Worm (Caenorhabditis elegans) whole organism, L4 larva: ENCODE results near the gene C12D8.9.

Experiments
- F37D6.2 ChIP-seq: sonication (generic microtip); optimal IDR thresholded peaks from 2 replicates; lab custom pipeline; 2016; ENCODE audit warnings: mild to moderate bottlenecking, missing genetic modification characterization, missing compliant biosample characterization
- Y48G9A.11 ChIP-seq: fragments of 200-800 bp; sonication (Bioruptor generic); IDR thresholded peaks from 2 replicates; pipeline ENCODE4 v1.3.6; 2022; ENCODE audit warnings: missing genetic modification reagents, missing genetic modification characterization, missing compliant biosample characterization
- ZK337.2 ChIP-seq: fragments of 200-800 bp; sonication (Bioruptor generic); IDR thresholded peaks from 2 replicates; pipeline ENCODE4 v1.3.6; 2022; ENCODE audit warnings: missing genetic modification reagents, missing genetic modification characterization, missing compliant biosample characterization
- aha-1 ChIP-seq: fragments of 150-350 bp; peaks from one replicate; lab custom pipeline; 2014; ENCODE audit warnings: missing biosample characterization, missing genetic modification characterization
- arid-1 ChIP-seq: fragments of 200-800 bp; sonication (Bioruptor generic); conservative IDR thresholded peaks from 2 replicates; pipeline ENCODE4 v1.3.6; 2022; ENCODE audit warnings: missing genetic modification reagents, missing genetic modification characterization, missing compliant biosample characterization
- ceh-32 ChIP-seq: sonication (generic microtip); optimal IDR thresholded peaks from 2 replicates; lab custom pipeline; 2016; ENCODE audit warnings: mild to moderate bottlenecking, missing genetic modification characterization, missing compliant biosample characterization; ENCODE audit not compliant: poor library complexity
- ceh-62 ChIP-seq: sonication (generic microtip); optimal IDR thresholded peaks from 2 replicates; lab custom pipeline; 2017; ENCODE audit warnings: missing biosample characterization, missing genetic modification characterization
- cey-2 ChIP-seq: sonication (generic microtip); optimal IDR thresholded peaks from 3 replicates; lab custom pipeline; 2017; ENCODE audit warnings: missing genetic modification characterization, mild to moderate bottlenecking, missing compliant biosample characterization, antibody characterized with exemption, borderline replicate concordance; ENCODE audit not compliant: insufficient read depth
- ctbp-1 ChIP-seq: fragments of 200-800 bp; sonication (Bioruptor generic); IDR thresholded peaks from 2 replicates; pipeline ENCODE4 v1.3.6; 2022; ENCODE audit warnings: missing genetic modification reagents, missing genetic modification characterization, missing compliant biosample characterization
- dmd-6 ChIP-seq: fragments of 200-800 bp; sonication (Bioruptor generic); IDR thresholded peaks from 2 replicates; pipeline ENCODE4 v1.3.6; 2022; ENCODE audit warnings: missing genetic modification reagents, missing genetic modification characterization, missing compliant biosample characterization
- dmd-8 ChIP-seq: fragments of 200-800 bp; sonication (Bioruptor generic); IDR thresholded peaks from 2 replicates; pipeline ENCODE4 v1.3.6; 2022; ENCODE audit warnings: missing genetic modification characterization, missing compliant biosample characterization
- dmd-9 ChIP-seq: fragments of 200-800 bp; sonication (Bioruptor generic); IDR thresholded peaks from 2 replicates; pipeline ENCODE4 v1.3.6; 2022; ENCODE audit warnings: missing genetic modification reagents, missing genetic modification characterization, missing compliant biosample characterization
- duxl-1 ChIP-seq: sonication (generic microtip); optimal IDR thresholded peaks from 2 replicates; lab custom pipeline; 2016; ENCODE audit warnings: mild to moderate bottlenecking, missing genetic modification characterization, moderate library complexity, missing compliant biosample characterization; ENCODE audit not compliant: poor library complexity
- dve-1 ChIP-seq: sonication (generic microtip); optimal IDR thresholded peaks from 2 replicates; lab custom pipeline; 2017; ENCODE audit warnings: antibody characterized with exemption, mild to moderate bottlenecking, missing genetic modification characterization, missing compliant biosample characterization; ENCODE audit not compliant: insufficient read depth
- egl-27 ChIP-seq: sonication (generic microtip); optimal IDR thresholded peaks from 3 replicates; lab custom pipeline; 2017; ENCODE audit warnings: missing biosample characterization, missing genetic modification reagents, missing genetic modification characterization
- fkh-10 ChIP-seq: fragments of 150-350 bp; optimal IDR thresholded peaks from 2 replicates; lab custom pipeline; 2014; ENCODE audit warnings: missing biosample characterization, missing genetic modification reagents, missing genetic modification characterization
- hlh-30 ChIP-seq: sonication (generic microtip); optimal IDR thresholded peaks from 2 replicates; lab custom pipeline; 2017; ENCODE audit warnings: antibody characterized with exemption, mild to moderate bottlenecking, missing genetic modification characterization, missing compliant biosample characterization; ENCODE audit not compliant: insufficient read depth
- hmg-1.1 ChIP-seq: fragments of 200-800 bp; sonication (Bioruptor generic); IDR thresholded peaks from 2 replicates; pipeline ENCODE4 v1.3.6; 2022; ENCODE audit warnings: missing genetic modification reagents, missing genetic modification characterization, missing compliant biosample characterization
- jun-1 ChIP-seq: fragments of 150-350 bp; optimal IDR thresholded peaks from 2 replicates; lab custom pipeline; 2014; ENCODE audit warnings: missing biosample characterization, missing genetic modification reagents, missing genetic modification characterization
- lin-1 ChIP-seq: fragments of 200-800 bp; sonication (Bioruptor generic); IDR thresholded peaks from 2 replicates; pipeline ENCODE4 v1.3.6; 2022; ENCODE audit warnings: missing genetic modification reagents, missing genetic modification characterization, missing compliant biosample characterization
- lin-29 ChIP-seq: fragments of 200-800 bp; sonication (Bioruptor generic); IDR thresholded peaks from 2 replicates; pipeline ENCODE4 v1.3.6; 2022; ENCODE audit warnings: missing genetic modification reagents, missing genetic modification characterization, missing compliant biosample characterization
- lsy-2 ChIP-seq, 2 experiments: fragments of 150-350 bp in 1 of 2; sonication (generic microtip) in 1 of 2; optimal IDR thresholded peaks; 2 replicates each; lab custom pipeline; 2014 to 2017; ENCODE audit warnings: missing biosample characterization in 2 of 2, missing genetic modification characterization in 2 of 2
- madf-5 ChIP-seq, 2 experiments: fragments of 200-800 bp; sonication (Bioruptor generic); IDR thresholded peaks; 2 replicates each; pipeline ENCODE4 v1.3.6; 2022; ENCODE audit warnings: missing compliant biosample characterization in 2 of 2, missing genetic modification characterization in 2 of 2
- madf-9 ChIP-seq: fragments of 200-800 bp; sonication (Bioruptor generic); conservative IDR thresholded peaks from 2 replicates; pipeline ENCODE4 v1.3.6; 2022; ENCODE audit warnings: missing genetic modification reagents, missing genetic modification characterization, missing compliant biosample characterization
- mdl-1 ChIP-seq, 2 experiments: fragments of 150-350 bp in 1 of 2; sonication (generic microtip) in 1 of 2; optimal IDR thresholded peaks; 2 replicates each; lab custom pipeline; 2014 to 2017; ENCODE audit warnings: missing biosample characterization in 2 of 2, missing genetic modification characterization in 2 of 2
- mdt-29 ChIP-seq: fragments of 200-800 bp; sonication (Bioruptor generic); IDR thresholded peaks from 2 replicates; pipeline ENCODE4 v1.3.6; 2022; ENCODE audit warnings: missing genetic modification reagents, missing genetic modification characterization, missing compliant biosample characterization
- mep-1 ChIP-seq: fragments of 150-350 bp; sonication (generic microtip); optimal IDR thresholded peaks from 3 replicates; lab custom pipeline; 2014; ENCODE audit warnings: missing biosample characterization, missing genetic modification characterization
- mxl-2 ChIP-seq: fragments of 200-800 bp; sonication (Bioruptor generic); conservative IDR thresholded peaks from 2 replicates; pipeline ENCODE4 v1.3.6; 2022; ENCODE audit warnings: missing genetic modification reagents, missing genetic modification characterization, missing compliant biosample characterization
- mxl-3 ChIP-seq: fragments of 200-800 bp; sonication (Bioruptor generic); optimal IDR thresholded peaks from 2 replicates; lab custom pipeline; 2018; ENCODE audit warnings: mild to moderate bottlenecking, missing genetic modification characterization, missing compliant biosample characterization
- nhr-10 ChIP-seq: fragments of 150-350 bp; optimal IDR thresholded peaks from 2 replicates; lab custom pipeline; 2014; ENCODE audit warnings: missing biosample characterization, missing genetic modification characterization
- nhr-102 ChIP-seq: sonication (generic microtip); optimal IDR thresholded peaks from 2 replicates; lab custom pipeline; 2016; ENCODE audit warnings: mild to moderate bottlenecking, missing genetic modification characterization, moderate library complexity, missing compliant biosample characterization
- nhr-25 ChIP-seq: sonication (generic microtip); optimal IDR thresholded peaks from 2 replicates; lab custom pipeline; 2017; ENCODE audit warnings: missing genetic modification characterization, mild to moderate bottlenecking, missing compliant biosample characterization, antibody characterized with exemption, moderate library complexity, borderline replicate concordance; ENCODE audit not compliant: insufficient read depth
- nhr-41 ChIP-seq: fragments of 200-800 bp; sonication (Bioruptor generic); IDR thresholded peaks from 2 replicates; pipeline ENCODE4 v1.3.6; 2022; ENCODE audit warnings: missing genetic modification reagents, missing genetic modification characterization, missing compliant biosample characterization
- nhr-42 ChIP-seq: fragments of 200-800 bp; sonication (Bioruptor generic); IDR thresholded peaks from 2 replicates; pipeline ENCODE4 v1.3.6; 2022; ENCODE audit warnings: missing genetic modification characterization, missing compliant biosample characterization
- nhr-48 ChIP-seq: sonication (generic microtip); optimal IDR thresholded peaks from 2 replicates; lab custom pipeline; 2016; ENCODE audit warnings: mild to moderate bottlenecking, missing genetic modification characterization, missing compliant biosample characterization
- nhr-6 ChIP-seq: fragments of 150-350 bp; optimal IDR thresholded peaks from 2 replicates; lab custom pipeline; 2014; ENCODE audit warnings: missing biosample characterization, missing genetic modification characterization
- nhr-77 ChIP-seq: fragments of 150-350 bp; optimal IDR thresholded peaks from 2 replicates; lab custom pipeline; 2014; ENCODE audit warnings: missing biosample characterization, missing genetic modification characterization
- rbr-2 ChIP-seq: sonication (generic microtip); optimal IDR thresholded peaks from 2 replicates; lab custom pipeline; 2016; ENCODE audit warnings: missing genotype, missing genetic modification characterization, missing compliant biosample characterization
- skn-1 ChIP-seq: fragments of 150-350 bp; optimal IDR thresholded peaks from 2 replicates; lab custom pipeline; 2014; ENCODE audit warnings: missing biosample characterization, missing genetic modification characterization
- snpc-1.2 ChIP-seq: fragments of 200-800 bp; sonication (Bioruptor generic); IDR thresholded peaks from 2 replicates; pipeline ENCODE4 v1.3.6; 2022; ENCODE audit warnings: missing genetic modification reagents, missing genetic modification characterization, missing compliant biosample characterization
- snpc-4 ChIP-seq: fragments of 150-350 bp; optimal IDR thresholded peaks from 2 replicates; lab custom pipeline; 2014; ENCODE audit warnings: missing biosample characterization, missing genetic modification characterization
- unc-62 ChIP-seq, 3 experiments: fragments of 150-350 bp in 1 of 3; sonication (generic microtip); optimal IDR thresholded peaks in 2 of 3; peaks in 1 of 3; 1 replicate in 1 of 3; 2 replicates in 2 of 3; lab custom pipeline; 2014 to 2017; ENCODE audit warnings: missing biosample characterization in 3 of 3, missing genetic modification characterization in 3 of 3, missing genetic modification reagents in 3 of 3, missing genotype in 1 of 3
- zfp-3 ChIP-seq: fragments of 200-800 bp; sonication (Bioruptor generic); conservative IDR thresholded peaks from 2 replicates; pipeline ENCODE4 v1.3.6; 2022; ENCODE audit warnings: missing genetic modification reagents, missing genetic modification characterization, missing compliant biosample characterization
- zip-11 ChIP-seq: fragments of 200-800 bp; sonication (Bioruptor generic); IDR thresholded peaks from 2 replicates; pipeline ENCODE4 v1.3.6; 2022; ENCODE audit warnings: missing genetic modification characterization, missing compliant biosample characterization
- zip-2 ChIP-seq: fragments of 150-350 bp; optimal IDR thresholded peaks from 2 replicates; lab custom pipeline; 2014; ENCODE audit warnings: missing biosample characterization, missing genetic modification characterization

C12D8.9 gene

DNA sequence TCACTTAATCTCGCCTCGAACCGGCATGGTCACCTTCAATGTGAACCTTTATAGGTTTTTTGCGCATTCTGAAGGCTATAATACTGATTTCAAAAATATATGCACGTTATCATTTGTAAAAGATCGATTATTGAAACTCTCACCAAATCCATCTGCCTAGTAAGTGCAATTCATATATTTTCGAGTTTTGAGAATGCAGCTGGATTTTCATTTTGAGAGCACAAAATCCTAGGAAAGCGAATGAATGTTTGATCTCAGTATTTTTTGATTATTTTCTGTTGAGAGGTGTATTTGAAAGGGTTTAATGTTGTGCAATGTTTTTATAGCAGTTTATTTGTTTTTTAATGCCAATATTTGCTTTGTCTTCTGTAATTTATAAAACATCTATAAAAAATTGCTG lies 33.0 kb upstream of the C12D8.9 start:
- TF ChIP-seq cey-2 (tag; lab: Kevin White, UChicago) (no peak), unc-62 (GFP tag; optimal IDR thresholded peaks at IDR 0.05 in 1 of 2; lab: Kevin White, UChicago) (peak in 1 of 2 experiments; percentile 36), unc-62 (tag; optimal IDR thresholded peaks at IDR 0.05; lab: Kevin White, UChicago) (no peak)

DNA sequence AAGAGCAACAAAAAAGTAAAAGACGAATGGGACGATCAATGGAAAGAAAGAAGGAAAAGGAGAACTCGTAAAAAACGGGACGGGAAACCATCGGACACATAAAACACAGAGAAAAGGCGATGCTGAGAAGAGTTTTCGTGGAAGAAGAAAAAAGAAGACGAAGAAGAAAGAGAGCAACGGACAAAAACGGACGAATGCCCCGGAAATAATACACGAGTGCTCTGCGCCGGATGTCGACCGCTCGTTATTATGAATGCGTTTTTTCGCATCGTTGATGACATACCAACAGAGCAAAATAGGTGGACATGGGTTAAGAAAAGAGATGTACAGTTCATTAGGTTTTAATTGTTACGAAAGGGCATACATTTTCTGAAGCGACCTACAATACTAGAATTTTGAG lies 32.6 kb upstream of the C12D8.9 start, which contains the start of gene Y22F5A.11:
TSS of gene Y22F5A.11 (minus strand) at position 28 of the 400 bp plus-strand sequence.
- TF ChIP-seq mep-1 (tag; lab: Kevin White, UChicago) = peak; percentile 41
- TF ChIP-seq fkh-10 (GFP tag; lab: Kevin White, UChicago) = peak; percentile 18
- peak; percentile 11 for TF ChIP-seq rbr-2 (tag; lab: Kevin White, UChicago)
- no peak for TF ChIP-seq ZK337.2 (GFP tag; lab: Robert Waterston, UW)
- TF ChIP-seq hmg-1.1 (GFP tag; lab: Robert Waterston, UW) = peak; percentile 23; the same call in 1 of the 2 replicates

DNA sequence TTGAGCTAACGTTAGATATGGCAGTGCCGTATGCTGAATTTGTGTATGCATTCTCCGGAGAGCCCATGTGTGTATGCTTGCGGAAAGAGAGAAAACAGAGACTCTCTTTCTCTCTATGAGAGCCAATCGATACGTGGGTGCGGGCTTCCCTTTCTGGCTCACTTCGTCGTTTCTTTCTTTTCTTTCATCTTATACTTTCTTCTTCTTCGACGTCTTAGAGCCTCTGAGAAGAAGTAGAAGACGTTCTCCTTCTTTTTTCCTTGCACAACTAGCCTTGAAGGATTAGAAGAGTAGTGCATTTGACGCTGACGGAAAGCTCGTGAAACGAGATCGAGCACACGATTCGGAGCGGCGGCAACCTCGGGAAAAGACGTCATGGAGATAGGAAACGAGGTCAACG lies 30.8 kb upstream of the C12D8.9 start:
- no peak for TF ChIP-seq Y48G9A.11 (GFP tag; lab: Robert Waterston, UW)
- peak; percentile 24 for TF ChIP-seq hlh-30
- TF ChIP-seq skn-1 (tag; lab: Kevin White, UChicago) = no peak
- TF ChIP-seq mep-1 (tag; lab: Kevin White, UChicago) = peak; percentile 45
- no peak for TF ChIP-seq snpc-1.2 (GFP tag; lab: Robert Waterston, UW)
- no peak for TF ChIP-seq nhr-42 (GFP tag; lab: Robert Waterston, UW)
- TF ChIP-seq zip-11 = no peak
- TF ChIP-seq aha-1 (tag; lab: Kevin White, UChicago) = peak; percentile 69
- no peak for TF ChIP-seq dmd-9
- TF ChIP-seq nhr-6 (tag; lab: Kevin White, UChicago) = no peak
- TF ChIP-seq duxl-1 (tag; lab: Kevin White, UChicago) = no peak
- no peak for TF ChIP-seq zfp-3 (GFP tag; lab: Robert Waterston, UW)
- no peak for TF ChIP-seq mxl-2 (GFP tag; lab: Robert Waterston, UW)
- no peak for TF ChIP-seq ceh-62
- 0 out of 2 replicates have a peak, but pooled peaks have one; percentile 8 for TF ChIP-seq ctbp-1 (GFP tag; lab: Robert Waterston, UW)
- no peak for TF ChIP-seq ceh-32 (tag; lab: Kevin White, UChicago)
- TF ChIP-seq nhr-41 (GFP tag; lab: Robert Waterston, UW) = no peak
- TF ChIP-seq zip-2 (tag; lab: Kevin White, UChicago) = no peak
- TF ChIP-seq nhr-77 = no peak
- no peak for TF ChIP-seq snpc-4 (tag; lab: Kevin White, UChicago)
- TF ChIP-seq cey-2 (tag; lab: Kevin White, UChicago) = no peak
- no peak for TF ChIP-seq nhr-25
- TF ChIP-seq hmg-1.1 (GFP tag; lab: Robert Waterston, UW) = peak; percentile 76; the same call in 1 of the 2 replicates
- no peak for TF ChIP-seq madf-5 (GFP tag; IDR thresholded peaks at IDR 0.05; lab: Robert Waterston, UW)
- TF ChIP-seq F37D6.2 (tag; lab: Kevin White, UChicago) = peak; percentile 64
- no peak for TF ChIP-seq lin-1 (GFP tag; lab: Robert Waterston, UW)
- TF ChIP-seq mxl-3 (GFP tag; lab: Kevin White, UChicago) = no peak
- TF ChIP-seq nhr-48 (tag; lab: Kevin White, UChicago) = no peak
- peak; percentile 44 to 50 for TF ChIP-seq lsy-2 (tag; optimal IDR thresholded peaks at IDR 0.05; lab: Kevin White, UChicago)
- TF ChIP-seq nhr-10 (tag; lab: Kevin White, UChicago) = no peak
- no peak for TF ChIP-seq dmd-6
- TF ChIP-seq dve-1 (tag; lab: Kevin White, UChicago) = peak; percentile 13
- peak in 1 of 2 experiments; percentile 4 for TF ChIP-seq mdl-1 (tag; optimal IDR thresholded peaks at IDR 0.05; lab: Kevin White, UChicago)
- no peak for TF ChIP-seq egl-27 (tag; lab: Kevin White, UChicago)
- no peak for TF ChIP-seq mdt-29 (GFP tag; lab: Robert Waterston, UW)
- TF ChIP-seq madf-9 (GFP tag; lab: Robert Waterston, UW) = no peak
- TF ChIP-seq rbr-2 (tag; lab: Kevin White, UChicago) = peak; percentile 49
- no peak for TF ChIP-seq arid-1 (GFP tag; lab: Robert Waterston, UW)
- TF ChIP-seq jun-1 (tag; lab: Kevin White, UChicago) = no peak
- no peak for TF ChIP-seq dmd-8 (GFP tag; lab: Robert Waterston, UW)
- TF ChIP-seq fkh-10 (GFP tag; lab: Kevin White, UChicago) = peak; percentile 94
- TF ChIP-seq nhr-102 = no peak
- TF ChIP-seq lin-29 (GFP tag; lab: Robert Waterston, UW) = no peak
